Fruit fly (Drosophila melanogaster) whole organism, wandering third instar larva: ENCODE measurements around the gene santa-maria.

Source experiments
- Abd-B ChIP-seq: fragments of >200 bp; optimal IDR thresholded peaks from 2 replicates; lab custom pipeline; 2017; ENCODE audit warnings: missing biosample characterization, missing genetic modification characterization
- CG9705 ChIP-seq: fragments of 200-800 bp; sonication (Bioruptor generic); optimal IDR thresholded peaks from 2 replicates; lab custom pipeline; 2018; ENCODE audit warnings: missing biosample characterization, mild to moderate bottlenecking, missing genetic modification characterization
- Dfd ChIP-seq: fragments of >200 bp; optimal IDR thresholded peaks from 2 replicates; lab custom pipeline; 2017; ENCODE audit warnings: missing biosample characterization, missing genetic modification characterization
- Dif ChIP-seq: fragments of 200-275, 200-300 bp; sonication (Bioruptor generic); optimal IDR thresholded peaks from 2 replicates; lab custom pipeline; 2018; ENCODE audit warnings: missing biosample characterization, missing genetic modification characterization; ENCODE audit not compliant: partially characterized antibody
- GATAd ChIP-seq: sonication (Bioruptor generic); optimal IDR thresholded peaks from 2 replicates; lab custom pipeline; 2016; ENCODE audit warnings: missing biosample characterization, missing genetic modification characterization
- HLH106 ChIP-seq: fragments of 200-800 bp; optimal IDR thresholded peaks from 3 replicates; lab custom pipeline; 2019; ENCODE audit warnings: missing biosample characterization, mild to moderate bottlenecking, missing genetic modification characterization, moderate library complexity
- Hnf4 ChIP-seq: fragments of 200-800 bp; sonication (Bioruptor generic); optimal IDR thresholded peaks from 2 replicates; lab custom pipeline; 2016; ENCODE audit warnings: missing biosample characterization, mild to moderate bottlenecking, missing genetic modification characterization
- Hr78 ChIP-seq: fragments of >200 bp; optimal IDR thresholded peaks from 2 replicates; lab custom pipeline; 2017; ENCODE audit warnings: missing biosample characterization, missing genetic modification characterization
- Jra ChIP-seq: sonication (Bioruptor generic); optimal IDR thresholded peaks from 2 replicates; lab custom pipeline; 2016; ENCODE audit warnings: missing biosample characterization, missing genetic modification characterization
- Mio ChIP-seq: sonication (Bioruptor generic); optimal IDR thresholded peaks from 2 replicates; lab custom pipeline; 2016; ENCODE audit warnings: missing biosample characterization, missing genetic modification characterization
- Myc ChIP-seq: fragments of >200 bp; optimal IDR thresholded peaks from 2 replicates; lab custom pipeline; 2017
- N ChIP-seq: fragments of >200 bp; optimal IDR thresholded peaks from 2 replicates; lab custom pipeline; 2018; ENCODE audit warnings: missing biosample characterization, missing external identifiers, missing genetic modification characterization
- OdsH ChIP-seq: fragments of 200-800 bp; sonication (Bioruptor generic); optimal IDR thresholded peaks from 2 replicates; lab custom pipeline; 2016; ENCODE audit warnings: missing biosample characterization, mild to moderate bottlenecking, missing genetic modification characterization
- Rel ChIP-seq, 2 experiments: fragments of 200-800 bp; sonication (Bioruptor generic) in 1 of 2; optimal IDR thresholded peaks; 2 replicates in 1 of 2; 3 replicates in 1 of 2; lab custom pipeline; 2016 to 2019; ENCODE audit warnings: mild to moderate bottlenecking in 2 of 2, missing biosample characterization in 2 of 2, missing genetic modification characterization in 2 of 2, moderate library complexity in 1 of 2
- Vsx2 ChIP-seq: fragments of 200-300, 225-300 bp; sonication (Bioruptor generic); optimal IDR thresholded peaks from 2 replicates; lab custom pipeline; 2018; ENCODE audit warnings: missing biosample characterization, missing genetic modification characterization; ENCODE audit not compliant: partially characterized antibody
- brk ChIP-seq: fragments of 200-800 bp; sonication (Bioruptor generic); optimal IDR thresholded peaks from 2 replicates; lab custom pipeline; 2016; ENCODE audit warnings: missing biosample characterization, mild to moderate bottlenecking, missing genetic modification characterization
- dl ChIP-seq, 2 experiments: fragments of 175-275, 200-275 bp in 1 of 2; fragments of 200-275 bp in 1 of 2; sonication (Bioruptor generic); optimal IDR thresholded peaks; lab custom pipeline; 2018; ENCODE audit warnings: mild to moderate bottlenecking in 2 of 2, missing biosample characterization in 2 of 2, missing genetic modification characterization in 2 of 2, moderate library complexity in 2 of 2; ENCODE audit not compliant: partially characterized antibody in 2 of 2, insufficient read depth in 1 of 2
- dsf ChIP-seq: sonication (Bioruptor generic); optimal IDR thresholded peaks from 2 replicates; lab custom pipeline; 2016; ENCODE audit warnings: missing biosample characterization, missing genetic modification characterization, borderline replicate concordance
- fru ChIP-seq: fragments of 200-800 bp; sonication (Bioruptor generic); optimal IDR thresholded peaks from 3 replicates; lab custom pipeline; 2016; ENCODE audit warnings: missing biosample characterization, mild to moderate bottlenecking, missing genetic modification characterization
- h ChIP-seq: fragments of 200-800 bp; sonication (Bioruptor generic); optimal IDR thresholded peaks from 3 replicates; lab custom pipeline; 2016; ENCODE audit warnings: missing biosample characterization, mild to moderate bottlenecking, missing genetic modification characterization
- jim ChIP-seq: fragments of 175-275, 200-325 bp; sonication (Bioruptor generic); optimal IDR thresholded peaks from 2 replicates; lab custom pipeline; 2016; ENCODE audit warnings: missing biosample characterization, mild to moderate bottlenecking, missing genetic modification characterization
- lola ChIP-seq: fragments of >200 bp; optimal IDR thresholded peaks from 2 replicates; lab custom pipeline; 2017; ENCODE audit warnings: missing biosample characterization, missing genetic modification characterization
- pan ChIP-seq: fragments of >200 bp; optimal IDR thresholded peaks from 2 replicates; lab custom pipeline; 2017
- psq ChIP-seq: fragments of 200-800 bp; sonication (Bioruptor generic); optimal IDR thresholded peaks from 3 replicates; lab custom pipeline; 2017; ENCODE audit warnings: missing biosample characterization, mild to moderate bottlenecking, missing genetic modification characterization, moderate library complexity
- rgr ChIP-seq: fragments of 200-800 bp; sonication (Bioruptor generic); optimal IDR thresholded peaks from 3 replicates; lab custom pipeline; 2016; ENCODE audit warnings: missing biosample characterization, mild to moderate bottlenecking, missing genetic modification characterization
- sage ChIP-seq: fragments of 200-800 bp; sonication (Bioruptor generic); optimal IDR thresholded peaks from 2 replicates; lab custom pipeline; 2016; ENCODE audit warnings: missing biosample characterization, mild to moderate bottlenecking, missing genetic modification characterization
- sv ChIP-seq: fragments of 200-800 bp; sonication (Bioruptor generic); optimal IDR thresholded peaks from 3 replicates; lab custom pipeline; 2016; ENCODE audit warnings: missing biosample characterization, missing genetic modification characterization
- usp ChIP-seq: fragments of >200 bp; optimal IDR thresholded peaks from 2 replicates; lab custom pipeline; 2017; ENCODE audit warnings: missing biosample characterization, missing genetic modification characterization

santa-maria gene

dm6 chr2L:7473248-7473647 is 22.2 kb upstream of the santa-maria start:
- TF ChIP-seq lola (GFP tag; lab: Kevin White, UChicago), result no peak
- TF ChIP-seq Rel (GFP tag; optimal IDR thresholded peaks at IDR 0.05; lab: Kevin White, UChicago), result no peak
- no peak for TF ChIP-seq Rel (tag; optimal IDR thresholded peaks at IDR 0.05; lab: Kevin White, UChicago)
- no peak for TF ChIP-seq GATAd (GFP tag; lab: Kevin White, UChicago)
- TF ChIP-seq jim, result no peak
- TF ChIP-seq sage (GFP tag; lab: Kevin White, UChicago), result no peak
- no peak for TF ChIP-seq Hr78
- TF ChIP-seq dsf (GFP tag; lab: Kevin White, UChicago), result no peak
- TF ChIP-seq dl (GFP tag; optimal IDR thresholded peaks at IDR 0.05; lab: Kevin White, UChicago; ENCODE audit: insufficient read depth in 1 of 2, partially characterized antibody in 2 of 2), result no peak
- TF ChIP-seq CG9705 (GFP tag; lab: Kevin White, UChicago), result no peak
- no peak for TF ChIP-seq fru (GFP tag; lab: Kevin White, UChicago)
- no peak for TF ChIP-seq Hnf4
- TF ChIP-seq usp (GFP tag; lab: Kevin White, UChicago), result no peak

- TF ChIP-seq Mio (no peak), rgr (GFP tag; lab: Kevin White, UChicago) (no peak), pan (no peak), Vsx2 (GFP tag; lab: Kevin White, UChicago) (peak; percentile 82), jim (peak; percentile 66), Dif (GFP tag; lab: Kevin White, UChicago) (peak; percentile 15), Dfd (GFP tag; lab: Kevin White, UChicago) (no peak)
Measured at dm6 chr2L:7466304-7466703, 15.3 kb upstream of the santa-maria start, which contains the start of gene CG6055. CG6055 (plus strand) TSS chr2L:7466543.

dm6 chr2L:7462147-7462546 is 11.1 kb upstream of the santa-maria start, which contains the start of gene Gr28b:
Gr28b (minus strand) TSS chr2L:7462247.
- no peak for TF ChIP-seq brk (GFP tag; lab: Kevin White, UChicago)
- TF ChIP-seq, all 38 proteins: peak for 0

dm6 chr2L:7454112-7454511 is 3.1 kb upstream of the santa-maria start, which contains the start of gene Gr28a:
Gr28a (minus strand) TSS chr2L:7454212.
- no peak for TF ChIP-seq sv (GFP tag; lab: Kevin White, UChicago)
- no peak for TF ChIP-seq Jra (GFP tag; lab: Kevin White, UChicago)
- no peak for TF ChIP-seq OdsH
- TF ChIP-seq Dfd (GFP tag; lab: Kevin White, UChicago), result no peak
- no peak for TF ChIP-seq N (GFP tag; lab: Kevin White, UChicago)
- TF ChIP-seq Vsx2 (GFP tag; lab: Kevin White, UChicago), result no peak
- no peak for TF ChIP-seq GATAd (GFP tag; lab: Kevin White, UChicago)

- TF ChIP-seq Vsx2 (GFP tag; lab: Kevin White, UChicago) (peak; percentile 65), Dif (GFP tag; lab: Kevin White, UChicago) (peak; percentile 77), psq (no peak), Abd-B (no peak), dl (GFP tag; optimal IDR thresholded peaks at IDR 0.05; lab: Kevin White, UChicago; ENCODE audit: insufficient read depth in 1 of 2, partially characterized antibody in 2 of 2) (peak; percentile 56 to 69), N (GFP tag; lab: Kevin White, UChicago) (no peak), pan (no peak), h (GFP tag; lab: Kevin White, UChicago) (no peak), Jra (GFP tag; lab: Kevin White, UChicago) (no peak)
Measured at dm6 chr2L:7452093-7452492, 1.0 kb upstream of the santa-maria start.

- TF ChIP-seq brk (GFP tag; lab: Kevin White, UChicago) (no peak), dl (GFP tag; optimal IDR thresholded peaks at IDR 0.05; lab: Kevin White, UChicago; ENCODE audit: insufficient read depth in 1 of 2, partially characterized antibody in 2 of 2) (no peak), HLH106 (no peak)
Measured at dm6 chr2L:7448371-7448770, 2.7 kb downstream of the santa-maria start.

dm6 chr2L:7447820-7448219 is 3.2 kb downstream of the santa-maria start:
- peak; percentile 22 for TF ChIP-seq Myc (lab: Kevin White, UChicago)
- TF ChIP-seq lola (GFP tag; lab: Kevin White, UChicago), result no peak
